Fruit fly (Drosophila melanogaster) whole organism, embryonic: Measurements from ENCODE around the gene et.
A peak's percentile ranks its signal among the peaks of the same experiment; 100 is the strongest.

ENCODE experiments used
- Antp ChIP-seq: fragments of 200-800 bp; sonication (Bioruptor generic); optimal IDR thresholded peaks from 3 replicates; lab custom pipeline; 2016; ENCODE audit warnings: missing biosample characterization, missing genetic modification characterization
- Bgb ChIP-seq: fragments of 200-800 bp; sonication (Bioruptor generic); IDR thresholded peaks from 2 replicates; pipeline ENCODE4 v1.3.6; 2022; ENCODE audit warnings: missing biosample characterization, missing genetic modification characterization; ENCODE audit not compliant: partially characterized antibody
- CG10366 ChIP-seq: fragments of 200-800 bp; sonication (Bioruptor generic); IDR thresholded peaks from 2 replicates; pipeline ENCODE4 v1.3.6; 2022; ENCODE audit warnings: missing biosample characterization, missing genetic modification characterization
- CG10462 ChIP-seq: fragments of 200-800 bp; sonication (Bioruptor generic); optimal IDR thresholded peaks from 2 replicates; lab custom pipeline; 2016; ENCODE audit warnings: missing biosample characterization, missing genetic modification characterization
- CG11696 ChIP-seq: fragments of 200-800 bp; sonication (Bioruptor generic); IDR thresholded peaks from 2 replicates; pipeline ENCODE4 v1.3.6; 2022; ENCODE audit warnings: missing biosample characterization, missing genetic modification characterization
- CG12299 ChIP-seq: fragments of 200-800 bp; sonication (Bioruptor generic); optimal IDR thresholded peaks from 2 replicates; lab custom pipeline; 2018; ENCODE audit warnings: missing biosample characterization, mild to moderate bottlenecking, missing genetic modification characterization
- CG16779 ChIP-seq: fragments of 200-800 bp; sonication (Bioruptor generic); IDR thresholded peaks from 2 replicates; pipeline ENCODE4 v1.3.6; 2022; ENCODE audit warnings: missing biosample characterization, missing genetic modification characterization
- CG17361 ChIP-seq: fragments of 200-800 bp; sonication (Bioruptor generic); IDR thresholded peaks from 3 replicates; pipeline ENCODE4 v1.3.6; 2022; ENCODE audit warnings: missing biosample characterization, missing genetic modification characterization
- CG17912 ChIP-seq: fragments of 200-800 bp; sonication (Bioruptor generic); optimal IDR thresholded peaks from 2 replicates; lab custom pipeline; 2018; ENCODE audit warnings: missing biosample characterization, mild to moderate bottlenecking, missing genetic modification characterization
- CG1832 ChIP-seq: fragments of 200-800 bp; sonication (Bioruptor generic); optimal IDR thresholded peaks from 2 replicates; lab custom pipeline; 2017; ENCODE audit warnings: missing biosample characterization, mild to moderate bottlenecking, missing genetic modification characterization, inconsistent platforms
- CG30020 ChIP-seq: fragments of 200-800 bp; optimal IDR thresholded peaks from 2 replicates; lab custom pipeline; 2019; ENCODE audit warnings: missing biosample characterization, mild to moderate bottlenecking, missing genetic modification characterization, moderate library complexity
- CG6683 ChIP-seq: fragments of 200-800 bp; sonication (Bioruptor generic); optimal IDR thresholded peaks from 2 replicates; lab custom pipeline; 2017; ENCODE audit warnings: missing biosample characterization, mild to moderate bottlenecking, missing genetic modification characterization, missing genetic modification reagents
- CG6689 ChIP-seq: fragments of 200-800 bp; sonication (Bioruptor generic); IDR thresholded peaks from 2 replicates; pipeline ENCODE4 v1.3.6; 2022; ENCODE audit warnings: missing biosample characterization, missing genetic modification characterization
- CG7928 ChIP-seq: fragments of 200-800 bp; sonication (Bioruptor generic); optimal IDR thresholded peaks from 2 replicates; lab custom pipeline; 2017; ENCODE audit warnings: missing biosample characterization, mild to moderate bottlenecking, missing genetic modification characterization
- CG8281 ChIP-seq: fragments of 200-800 bp; sonication (Bioruptor generic); optimal IDR thresholded peaks from 2 replicates; lab custom pipeline; 2018; ENCODE audit warnings: missing biosample characterization, mild to moderate bottlenecking, missing genetic modification characterization, moderate library complexity
- CG8478 ChIP-seq: fragments of >200 bp; optimal IDR thresholded peaks from 2 replicates; lab custom pipeline; 2018
- CG9797 ChIP-seq: fragments of 200-800 bp; sonication (Bioruptor generic); optimal IDR thresholded peaks from 3 replicates; lab custom pipeline; 2018; ENCODE audit warnings: missing biosample characterization, mild to moderate bottlenecking, missing genetic modification characterization
- D19A ChIP-seq: fragments of 200-800 bp; optimal IDR thresholded peaks from 3 replicates; lab custom pipeline; 2019; ENCODE audit warnings: missing biosample characterization, mild to moderate bottlenecking, missing genetic modification characterization, moderate library complexity
- E2f1 ChIP-seq: fragments of 200-800 bp; sonication (Bioruptor generic); IDR thresholded peaks from 2 replicates; pipeline ENCODE4 v1.3.6; 2022; ENCODE audit warnings: missing biosample characterization, missing genetic modification characterization
- Fer1 ChIP-seq: fragments of 200-800 bp; sonication (Bioruptor generic); optimal IDR thresholded peaks from 2 replicates; lab custom pipeline; 2017; ENCODE audit warnings: missing biosample characterization, mild to moderate bottlenecking, missing genetic modification characterization
- H2.0 ChIP-seq: fragments of 200-800 bp; sonication (Bioruptor generic); IDR thresholded peaks from 2 replicates; pipeline ENCODE4 v1.3.6; 2022; ENCODE audit warnings: missing biosample characterization, missing genetic modification characterization
- HHEX ChIP-seq: fragments of 200-800 bp; sonication (Bioruptor generic); optimal IDR thresholded peaks from 3 replicates; lab custom pipeline; 2017; ENCODE audit warnings: missing biosample characterization, mild to moderate bottlenecking, missing genetic modification characterization, missing genetic modification reagents
- Hsf ChIP-seq: fragments of 200-800 bp; sonication (Bioruptor generic); optimal IDR thresholded peaks from 3 replicates; lab custom pipeline; 2016; ENCODE audit warnings: missing biosample characterization, missing genetic modification characterization
- Jarid2 ChIP-seq: fragments of 200-800 bp; sonication (Bioruptor generic); optimal IDR thresholded peaks from 3 replicates; lab custom pipeline; 2017; ENCODE audit warnings: mild to moderate bottlenecking, missing biosample characterization, missing genetic modification reagents, missing genetic modification characterization
- Mad ChIP-seq: fragments of 200-800 bp; sonication (Bioruptor generic); optimal IDR thresholded peaks from 2 replicates; lab custom pipeline; 2016; ENCODE audit warnings: missing biosample characterization, missing genetic modification characterization
- NFAT ChIP-seq: fragments of 200-800 bp; sonication (Bioruptor generic); IDR thresholded peaks from 2 replicates; pipeline ENCODE4 v1.3.6; 2022; ENCODE audit warnings: missing biosample characterization, missing genetic modification characterization
- Sox102F ChIP-seq: fragments of 200-800 bp; sonication (Bioruptor generic); optimal IDR thresholded peaks from 2 replicates; lab custom pipeline; 2018; ENCODE audit warnings: missing biosample characterization, mild to moderate bottlenecking, missing genetic modification characterization, moderate library complexity
- bbx ChIP-seq: fragments of 200-800 bp; sonication (Bioruptor generic); IDR thresholded peaks from 2 replicates; pipeline ENCODE4 v1.3.6; 2022; ENCODE audit warnings: missing biosample characterization, missing genetic modification characterization; ENCODE audit not compliant: partially characterized antibody
- cg ChIP-seq: fragments of 200-800 bp; sonication (Bioruptor generic); optimal IDR thresholded peaks from 3 replicates; lab custom pipeline; 2019; ENCODE audit warnings: missing biosample characterization, mild to moderate bottlenecking, missing genetic modification characterization, moderate library complexity
- chinmo ChIP-seq: fragments of 200-800 bp; sonication (Bioruptor generic); IDR thresholded peaks from 4 replicates; pipeline ENCODE4 v1.3.6; 2022; ENCODE audit warnings: missing biosample characterization, missing genetic modification characterization; ENCODE audit not compliant: partially characterized antibody
- dan ChIP-seq: fragments of 200-800 bp; sonication (Bioruptor generic); IDR thresholded peaks from 2 replicates; pipeline ENCODE4 v1.3.6; 2022; ENCODE audit warnings: missing biosample characterization, missing genetic modification characterization
- dimm ChIP-seq: fragments of 200-800 bp; sonication (Bioruptor generic); IDR thresholded peaks from 2 replicates; pipeline ENCODE4 v1.3.6; 2022; ENCODE audit warnings: missing biosample characterization, missing genetic modification characterization
- en ChIP-seq: fragments of 200-800 bp; sonication (Bioruptor generic); optimal IDR thresholded peaks from 2 replicates; lab custom pipeline; 2016; ENCODE audit warnings: missing biosample characterization, missing genetic modification characterization
- eyg ChIP-seq: fragments of 200-800 bp; sonication (Bioruptor generic); optimal IDR thresholded peaks from 3 replicates; lab custom pipeline; 2016; ENCODE audit warnings: missing biosample characterization, missing genetic modification characterization
- fru ChIP-seq: fragments of >200 bp; optimal IDR thresholded peaks from 2 replicates; lab custom pipeline; 2017
- ftz-f1 ChIP-seq: fragments of 200-800 bp; sonication (Bioruptor generic); optimal IDR thresholded peaks from 2 replicates; lab custom pipeline; 2016; ENCODE audit warnings: missing biosample characterization, missing genetic modification characterization
- gsb ChIP-seq: fragments of 200-800 bp; sonication (Bioruptor generic); IDR thresholded peaks from 2 replicates; pipeline ENCODE4 v1.3.6; 2022; ENCODE audit warnings: missing biosample characterization, missing genetic modification characterization
- knrl ChIP-seq: fragments of 200-800 bp; sonication (Bioruptor generic); IDR thresholded peaks from 3 replicates; pipeline ENCODE4 v1.3.6; 2022; ENCODE audit warnings: missing biosample characterization, missing genetic modification characterization; ENCODE audit not compliant: partially characterized antibody
- lab ChIP-seq: fragments of 200-800 bp; sonication (Bioruptor generic); optimal IDR thresholded peaks from 3 replicates; lab custom pipeline; 2017; ENCODE audit warnings: missing biosample characterization, missing genetic modification characterization, mild to moderate bottlenecking, moderate library complexity, missing genetic modification reagents
- mam ChIP-seq: fragments of 200-800 bp; sonication (Bioruptor generic); optimal IDR thresholded peaks from 3 replicates; lab custom pipeline; 2016; ENCODE audit warnings: missing biosample characterization, missing genetic modification characterization
- pho ChIP-seq: fragments of 200-800 bp; sonication (Bioruptor generic); optimal IDR thresholded peaks from 2 replicates; lab custom pipeline; 2016; ENCODE audit warnings: missing biosample characterization, missing genetic modification characterization
- pita ChIP-seq: fragments of 200-800 bp; sonication (Bioruptor generic); optimal IDR thresholded peaks from 2 replicates; lab custom pipeline; 2017; ENCODE audit warnings: missing biosample characterization, mild to moderate bottlenecking, missing genetic modification characterization
- pros ChIP-seq: fragments of 200-800 bp; sonication (Bioruptor generic); optimal IDR thresholded peaks from 3 replicates; lab custom pipeline; 2019; ENCODE audit warnings: missing biosample characterization, mild to moderate bottlenecking, missing genetic modification characterization, moderate library complexity
- pum ChIP-seq: fragments of 200-800 bp; sonication (Bioruptor generic); optimal IDR thresholded peaks from 2 replicates; lab custom pipeline; 2016; ENCODE audit warnings: missing biosample characterization, missing genetic modification characterization
- rib ChIP-seq: fragments of 200-800 bp; sonication (Bioruptor generic); IDR thresholded peaks from 2 replicates; pipeline ENCODE4 v1.3.6; 2022; ENCODE audit warnings: missing biosample characterization, missing genetic modification characterization
- sens-2 ChIP-seq: fragments of 200-800 bp; sonication (Bioruptor generic); IDR thresholded peaks from 2 replicates; pipeline ENCODE4 v1.3.6; 2022; ENCODE audit warnings: missing biosample characterization, missing genetic modification characterization
- slp2 ChIP-seq: fragments of 200-800 bp; sonication (Bioruptor generic); optimal IDR thresholded peaks from 2 replicates; lab custom pipeline; 2016; ENCODE audit warnings: missing biosample characterization, missing genetic modification characterization
- so ChIP-seq: fragments of 200-800 bp; sonication (Bioruptor generic); IDR thresholded peaks from 3 replicates; pipeline ENCODE4 v1.3.6; 2022; ENCODE audit warnings: missing biosample characterization, missing genetic modification characterization
- tap ChIP-seq: fragments of 200-800 bp; optimal IDR thresholded peaks from 3 replicates; lab custom pipeline; 2019; ENCODE audit warnings: missing biosample characterization, mild to moderate bottlenecking, missing genetic modification characterization, moderate library complexity

Gene et

dm6 chrX:19663196-19663858, 12.4 kb downstream of the et start (continued):
- TF ChIP-seq CG8281 (tag; lab: Kevin White, UChicago) (no peak), so (GFP tag; lab: Robert Waterston, UW) (no peak), Jarid2 (no peak), Sox102F (GFP tag; lab: Kevin White, UChicago) (no peak), CG6689 (GFP tag; lab: Robert Waterston, UW) (peak; percentile 29; the same call in 1 of the 2 replicates), CG17912 (GFP tag; lab: Kevin White, UChicago) (no peak), D19A (tag; lab: Kevin White, UChicago) (peak; percentile 65), CG12299 (tag; lab: Kevin White, UChicago) (no peak), mam (GFP tag; lab: Kevin White, UChicago) (no peak), Fer1 (GFP tag; lab: Kevin White, UChicago) (no peak), pho (no peak), eyg (GFP tag; lab: Kevin White, UChicago) (no peak), CG10462 (GFP tag; lab: Kevin White, UChicago) (no peak), E2f1 (GFP tag; lab: Robert Waterston, UW) (no peak)
- TF ChIP-seq, all 482 proteins: peak for 143

- TF ChIP-seq lab (GFP tag; lab: Kevin White, UChicago) (no peak), knrl (no peak), CG16779 (GFP tag; lab: Robert Waterston, UW) (no peak), H2.0 (GFP tag; lab: Robert Waterston, UW) (no peak), gsb (no peak), en (GFP tag; lab: Kevin White, UChicago) (no peak), CG7928 (GFP tag; lab: Kevin White, UChicago) (no peak), pita (GFP tag; lab: Kevin White, UChicago) (no peak), rib (GFP tag; lab: Robert Waterston, UW) (no peak), dan (no peak), pros (no peak), pho (peak; percentile 11), Antp (GFP tag; lab: Kevin White, UChicago) (no peak), NFAT (GFP tag; lab: Robert Waterston, UW) (peak; percentile 35; the same call in 1 of the 2 replicates), pum (GFP tag; lab: Kevin White, UChicago) (no peak), CG30020 (tag; lab: Kevin White, UChicago) (no peak), CG1832 (peak; percentile 69), CG10366 (0 out of 2 replicates have a peak, but pooled peaks have one; percentile 11), CG9797 (GFP tag; lab: Kevin White, UChicago) (no peak), fru (no peak), chinmo (0 out of 4 replicates have a peak, but pooled peaks have one; percentile 52), Mad (GFP tag; lab: Kevin White, UChicago) (no peak), Hsf (GFP tag; lab: Kevin White, UChicago) (no peak), Bgb (GFP tag; lab: Robert Waterston, UW) (peak; percentile 32; the same call in 1 of the 2 replicates), CG17361 (no peak), cg (peak; percentile 67), CG8478 (peak; percentile 26), CG6683 (GFP tag; lab: Kevin White, UChicago) (no peak), bbx (peak; percentile 37), tap (tag; lab: Kevin White, UChicago) (no peak), sens-2 (GFP tag; lab: Robert Waterston, UW) (no peak), slp2 (no peak), CG11696 (no peak), ftz-f1 (GFP tag; lab: Kevin White, UChicago) (no peak), dimm (no peak), HHEX (GFP tag; lab: Kevin White, UChicago) (no peak)
These were observed 13.0 kb downstream of the et start for dm6 chrX:19662583-19663195.
